Worm (Caenorhabditis elegans) whole organism, mixed stage, embryonic: ENCODE results near the gene dsb-2.

Source experiments
- M03D4.4 ChIP-seq: sonication (generic microtip); optimal IDR thresholded peaks from 2 replicates; lab custom pipeline; 2017; ENCODE audit warnings: mild to moderate bottlenecking, missing genetic modification characterization, missing compliant biosample characterization
- bed-3 ChIP-seq: fragments of 200-800 bp; sonication (Bioruptor generic); optimal IDR thresholded peaks from 3 replicates; lab custom pipeline; 2018; ENCODE audit warnings: mild to moderate bottlenecking, missing genetic modification characterization, moderate library complexity, missing compliant biosample characterization
- ceh-43 ChIP-seq: fragments of 200-800 bp; sonication (Bioruptor generic); optimal IDR thresholded peaks from 2 replicates; lab custom pipeline; 2018; ENCODE audit warnings: mild to moderate bottlenecking, missing genetic modification characterization, moderate library complexity, missing compliant biosample characterization
- cnd-1 ChIP-seq: fragments of 200-800 bp; sonication (Bioruptor generic); optimal IDR thresholded peaks from 2 replicates; lab custom pipeline; 2018; ENCODE audit warnings: mild to moderate bottlenecking, missing genetic modification characterization, missing compliant biosample characterization
- elt-3 ChIP-seq: fragments of 150-350 bp; optimal IDR thresholded peaks from 2 replicates; lab custom pipeline; 2014; ENCODE audit warnings: missing biosample characterization, missing genetic modification characterization
- ham-2 ChIP-seq: fragments of 200-800 bp; sonication (Bioruptor generic); optimal IDR thresholded peaks from 2 replicates; lab custom pipeline; 2018; ENCODE audit warnings: mild to moderate bottlenecking, missing genetic modification characterization, missing compliant biosample characterization
- hlh-1 ChIP-seq: fragments of 150-350 bp; optimal IDR thresholded peaks from 2 replicates; lab custom pipeline; 2014; ENCODE audit warnings: missing biosample characterization, missing genetic modification reagents, missing genetic modification characterization
- lin-13 ChIP-seq: fragments of 150-350 bp; optimal IDR thresholded peaks from 2 replicates; lab custom pipeline; 2014; ENCODE audit warnings: missing biosample characterization, missing genetic modification characterization
- lsy-2 ChIP-seq: fragments of 150-350 bp; optimal IDR thresholded peaks from 2 replicates; lab custom pipeline; 2014; ENCODE audit warnings: missing biosample characterization, missing genetic modification characterization
- mep-1 ChIP-seq: fragments of 150-350 bp; optimal IDR thresholded peaks from 2 replicates; lab custom pipeline; 2017; ENCODE audit warnings: missing biosample characterization, missing genetic modification reagents, missing genetic modification characterization, inconsistent platforms
- mls-2 ChIP-seq: sonication (generic microtip); optimal IDR thresholded peaks from 2 replicates; lab custom pipeline; 2016; ENCODE audit warnings: mild to moderate bottlenecking, missing genetic modification characterization, moderate library complexity, missing compliant biosample characterization
- nhr-12 ChIP-seq: fragments of 150-350 bp; optimal IDR thresholded peaks from 2 replicates; lab custom pipeline; 2014; ENCODE audit warnings: missing biosample characterization, missing genetic modification characterization
- nhr-237 ChIP-seq: fragments of 150-350 bp; optimal IDR thresholded peaks from 2 replicates; lab custom pipeline; 2014; ENCODE audit warnings: missing biosample characterization, missing genetic modification characterization
- nhr-28 ChIP-seq: fragments of 150-350 bp; optimal IDR thresholded peaks from 2 replicates; lab custom pipeline; 2014; ENCODE audit warnings: missing biosample characterization, missing genetic modification characterization
- nhr-76 ChIP-seq: sonication (generic microtip); optimal IDR thresholded peaks from 2 replicates; lab custom pipeline; 2017; ENCODE audit warnings: missing biosample characterization, missing genetic modification characterization
- pha-4 ChIP-seq: fragments of 150-350 bp; optimal IDR thresholded peaks from 2 replicates; lab custom pipeline; 2018; ENCODE audit warnings: missing biosample characterization, missing genetic modification reagents, missing genetic modification characterization
- snpc-4 ChIP-seq: fragments of 150-350 bp; optimal IDR thresholded peaks from 2 replicates; lab custom pipeline; 2014; ENCODE audit warnings: missing biosample characterization, missing genetic modification characterization
- tbx-8 ChIP-seq: fragments of 200-800 bp; sonication (Bioruptor generic); optimal IDR thresholded peaks from 2 replicates; lab custom pipeline; 2018; ENCODE audit warnings: mild to moderate bottlenecking, missing genetic modification characterization, moderate library complexity, missing compliant biosample characterization
- unc-62 ChIP-seq: fragments of 150-350 bp; optimal IDR thresholded peaks from 2 replicates; lab custom pipeline; 2014; ENCODE audit warnings: missing biosample characterization, missing genetic modification reagents, missing genetic modification characterization
- zip-8 ChIP-seq: fragments of 150-350 bp; optimal IDR thresholded peaks from 2 replicates; lab custom pipeline; 2014; ENCODE audit warnings: missing biosample characterization, missing genetic modification characterization

dsb-2 gene

ce11 chrII:14455332-14455731 lies 44.4 kb downstream of the dsb-2 start, which contains the start of gene dmsr-6:
dmsr-6 (plus strand) TSS chrII:14455632.
- TF ChIP-seq tbx-8 (no peak), mep-1 (tag; lab: Kevin White, UChicago) (no peak), zip-8 (tag; lab: Kevin White, UChicago) (no peak), M03D4.4 (no peak), mls-2 (tag; lab: Kevin White, UChicago) (no peak), unc-62 (no peak), lin-13 (tag; lab: Kevin White, UChicago) (no peak), nhr-12 (tag; lab: Kevin White, UChicago) (no peak), nhr-237 (tag; lab: Kevin White, UChicago) (no peak), bed-3 (GFP tag; lab: Kevin White, UChicago) (no peak), nhr-28 (tag; lab: Kevin White, UChicago) (no peak), pha-4 (tag; lab: Kevin White, UChicago) (no peak), hlh-1 (no peak), nhr-76 (tag; lab: Kevin White, UChicago) (no peak), lsy-2 (tag; lab: Kevin White, UChicago) (no peak), ceh-43 (GFP tag; lab: Kevin White, UChicago) (no peak), snpc-4 (tag; lab: Kevin White, UChicago) (no peak), ham-2 (GFP tag; lab: Kevin White, UChicago) (no peak), cnd-1 (no peak), elt-3 (tag; lab: Kevin White, UChicago) (no peak)
